Worm (Caenorhabditis elegans) whole organism, young adult: ENCODE results near the gene sra-1.

Source experiments
- B0261.1 ChIP-seq: sonication (generic microtip); optimal IDR thresholded peaks from 2 replicates; lab custom pipeline; 2016; ENCODE audit warnings: mild to moderate bottlenecking, missing genetic modification characterization, moderate library complexity, missing compliant biosample characterization
- B0336.3 ChIP-seq: fragments of 200-800 bp; sonication (Bioruptor generic); IDR thresholded peaks from 2 replicates; pipeline ENCODE4 v1.3.6; 2022; ENCODE audit warnings: missing genetic modification characterization, missing compliant biosample characterization
- F55B11.4 ChIP-seq: sonication (generic microtip); optimal IDR thresholded peaks from 2 replicates; lab custom pipeline; 2016; ENCODE audit warnings: missing compliant biosample characterization, missing genetic modification characterization, borderline replicate concordance; ENCODE audit not compliant: insufficient read depth
- K11D2.4 ChIP-seq: fragments of 200-800 bp; sonication (Bioruptor generic); IDR thresholded peaks from 2 replicates; pipeline ENCODE4 v1.3.6; 2022; ENCODE audit warnings: missing genetic modification reagents, missing genetic modification characterization, missing compliant biosample characterization
- K12H6.12 ChIP-seq: fragments of 200-800 bp; sonication (Bioruptor generic); optimal IDR thresholded peaks from 2 replicates; lab custom pipeline; 2018; ENCODE audit warnings: mild to moderate bottlenecking, missing genetic modification characterization, missing compliant biosample characterization
- T07F8.4 ChIP-seq: sonication (generic microtip); optimal IDR thresholded peaks from 2 replicates; lab custom pipeline; 2016; ENCODE audit warnings: mild to moderate bottlenecking, missing genetic modification characterization, moderate library complexity, missing compliant biosample characterization
- Y53F4B.3 ChIP-seq: fragments of 200-800 bp; sonication (Bioruptor generic); IDR thresholded peaks from 2 replicates; pipeline ENCODE4 v1.3.6; 2022; ENCODE audit warnings: missing genetic modification reagents, missing genetic modification characterization, missing compliant biosample characterization
- Y53G8AR.9 ChIP-seq: fragments of 200-800 bp; sonication (Bioruptor generic); conservative IDR thresholded peaks from 2 replicates; pipeline ENCODE4 v1.3.6; 2022; ENCODE audit warnings: missing genetic modification reagents, missing genetic modification characterization, missing compliant biosample characterization
- Y95B8A.8 ChIP-seq: fragments of 200-800 bp; sonication (Bioruptor generic); IDR thresholded peaks from 2 replicates; pipeline ENCODE4 v1.3.6; 2022; ENCODE audit warnings: missing genetic modification reagents, missing genetic modification characterization, missing compliant biosample characterization
- ZK185.1 ChIP-seq: sonication (generic microtip); optimal IDR thresholded peaks from 2 replicates; lab custom pipeline; 2016; ENCODE audit warnings: mild to moderate bottlenecking, missing genetic modification characterization, missing compliant biosample characterization; ENCODE audit not compliant: poor library complexity, severe bottlenecking
- akir-1 ChIP-seq: fragments of 200-800 bp; sonication (Bioruptor generic); optimal IDR thresholded peaks from 2 replicates; lab custom pipeline; 2018; ENCODE audit warnings: mild to moderate bottlenecking, missing genetic modification characterization, moderate library complexity, missing compliant biosample characterization
- aptf-3 ChIP-seq: fragments of 200-800 bp; sonication (Bioruptor generic); IDR thresholded peaks from 2 replicates; pipeline ENCODE4 v1.3.6; 2022; ENCODE audit warnings: missing genetic modification characterization, missing compliant biosample characterization
- atf-7 ChIP-seq: sonication (generic microtip); optimal IDR thresholded peaks from 2 replicates; lab custom pipeline; 2017; ENCODE audit warnings: mild to moderate bottlenecking, missing genetic modification characterization, missing compliant biosample characterization
- athp-1 ChIP-seq: sonication (generic microtip); optimal IDR thresholded peaks from 2 replicates; lab custom pipeline; 2017; ENCODE audit warnings: mild to moderate bottlenecking, missing genetic modification characterization, missing compliant biosample characterization
- attf-5 ChIP-seq: fragments of 200-800 bp; sonication (Bioruptor generic); optimal IDR thresholded peaks from 2 replicates; lab custom pipeline; 2018; ENCODE audit warnings: mild to moderate bottlenecking, missing genetic modification characterization, missing compliant biosample characterization
- bed-2 ChIP-seq: fragments of 200-800 bp; sonication (Bioruptor generic); IDR thresholded peaks from 2 replicates; pipeline ENCODE4 v1.3.6; 2022; ENCODE audit warnings: missing genetic modification reagents, missing genetic modification characterization, missing compliant biosample characterization
- ceh-79 ChIP-seq: sonication (generic microtip); optimal IDR thresholded peaks from 2 replicates; lab custom pipeline; 2017; ENCODE audit warnings: mild to moderate bottlenecking, missing genetic modification characterization, missing compliant biosample characterization
- chd-7 ChIP-seq: sonication (generic microtip); optimal IDR thresholded peaks from 2 replicates; lab custom pipeline; 2016; ENCODE audit warnings: mild to moderate bottlenecking, missing genetic modification characterization, moderate library complexity, missing compliant biosample characterization
- efl-1 ChIP-seq: fragments of 150-350 bp; optimal IDR thresholded peaks from 2 replicates; lab custom pipeline; 2014; ENCODE audit warnings: missing biosample characterization, missing genetic modification reagents, missing genetic modification characterization
- egl-44 ChIP-seq: fragments of 200-800 bp; sonication (Bioruptor generic); IDR thresholded peaks from 2 replicates; pipeline ENCODE4 v1.3.6; 2022; ENCODE audit warnings: missing genetic modification reagents, missing genetic modification characterization, missing compliant biosample characterization
- egrh-3 ChIP-seq: fragments of 200-800 bp; sonication (Bioruptor generic); IDR thresholded peaks from 2 replicates; pipeline ENCODE4 v1.3.6; 2022; ENCODE audit warnings: missing genetic modification reagents, missing genetic modification characterization, missing compliant biosample characterization
- gei-17 ChIP-seq: fragments of 200-800 bp; sonication (Bioruptor generic); optimal IDR thresholded peaks from 2 replicates; lab custom pipeline; 2018; ENCODE audit warnings: mild to moderate bottlenecking, missing genetic modification characterization, missing compliant biosample characterization
- hrde-1 ChIP-seq: sonication (generic microtip); optimal IDR thresholded peaks from 2 replicates; lab custom pipeline; 2016; ENCODE audit warnings: missing genetic modification characterization, mild to moderate bottlenecking, missing compliant biosample characterization, moderate library complexity, missing genotype, missing genetic modification reagents, borderline replicate concordance
- let-526 ChIP-seq: fragments of 200-800 bp; sonication (Bioruptor generic); IDR thresholded peaks from 2 replicates; pipeline ENCODE4 v1.3.6; 2022; ENCODE audit warnings: missing genetic modification reagents, missing genetic modification characterization, missing compliant biosample characterization
- let-607 ChIP-seq, 2 experiments: fragments of 200-800 bp in 1 of 2; sonication (Bioruptor generic) in 1 of 2; sonication (generic microtip) in 1 of 2; optimal IDR thresholded peaks; 2 replicates each; lab custom pipeline; 2016 to 2018; ENCODE audit warnings: mild to moderate bottlenecking in 2 of 2, missing compliant biosample characterization in 2 of 2, missing genetic modification characterization in 2 of 2, moderate library complexity in 2 of 2, missing genotype in 1 of 2
- lin-35 ChIP-seq, 3 experiments: fragments of 150-350 bp in 2 of 3; sonication (generic microtip) in 1 of 3; optimal IDR thresholded peaks; 2 replicates each; lab custom pipeline; 2014 to 2018; ENCODE audit warnings: missing biosample characterization in 3 of 3, missing genetic modification characterization in 3 of 3, missing genetic modification reagents in 3 of 3
- lin-40 ChIP-seq: sonication (generic microtip); optimal IDR thresholded peaks from 2 replicates; lab custom pipeline; 2016; ENCODE audit warnings: missing genetic modification characterization, mild to moderate bottlenecking, missing compliant biosample characterization, missing genotype, missing genetic modification reagents
- lsl-1 ChIP-seq: fragments of 200-800 bp; sonication (Bioruptor generic); optimal IDR thresholded peaks from 2 replicates; lab custom pipeline; 2018; ENCODE audit warnings: mild to moderate bottlenecking, missing genetic modification characterization, moderate library complexity, missing compliant biosample characterization
- madf-3 ChIP-seq: fragments of 200-800 bp; sonication (Bioruptor generic); IDR thresholded peaks from 2 replicates; pipeline ENCODE4 v1.3.6; 2022; ENCODE audit warnings: missing genetic modification reagents, missing genetic modification characterization, missing compliant biosample characterization
- madf-8 ChIP-seq: fragments of 200-800 bp; sonication (Bioruptor generic); conservative IDR thresholded peaks from 2 replicates; pipeline ENCODE4 v1.3.6; 2022; ENCODE audit warnings: missing genetic modification reagents, missing genetic modification characterization, missing compliant biosample characterization
- mcd-1 ChIP-seq: fragments of 200-800 bp; sonication (Bioruptor generic); IDR thresholded peaks from 2 replicates; pipeline ENCODE4 v1.3.6; 2022; ENCODE audit warnings: missing genetic modification reagents, missing genetic modification characterization, missing compliant biosample characterization
- mel-28 ChIP-seq: sonication (generic microtip); optimal IDR thresholded peaks from 2 replicates; lab custom pipeline; 2016; ENCODE audit warnings: borderline replicate concordance, mild to moderate bottlenecking, missing genetic modification characterization, missing compliant biosample characterization
- mes-4 ChIP-seq: sonication (generic microtip); optimal IDR thresholded peaks from 2 replicates; lab custom pipeline; 2016; ENCODE audit warnings: missing genotype, missing genetic modification characterization, missing compliant biosample characterization
- nhr-120 ChIP-seq: fragments of 200-800 bp; sonication (Bioruptor generic); IDR thresholded peaks from 2 replicates; pipeline ENCODE4 v1.3.6; 2022; ENCODE audit warnings: missing genetic modification characterization, missing compliant biosample characterization
- rec-8 ChIP-seq, 2 experiments: sonication (generic microtip); optimal IDR thresholded peaks; 2 replicates each; lab custom pipeline; 2016; ENCODE audit warnings: mild to moderate bottlenecking in 2 of 2, missing genetic modification characterization in 2 of 2, missing genetic modification reagents in 2 of 2, missing genotype in 2 of 2, missing biosample characterization in 1 of 2, missing compliant biosample characterization in 1 of 2, moderate library complexity in 1 of 2
- repo-1 ChIP-seq: sonication (generic microtip); optimal IDR thresholded peaks from 2 replicates; lab custom pipeline; 2017; ENCODE audit warnings: mild to moderate bottlenecking, missing genetic modification characterization, missing compliant biosample characterization
- sea-2 ChIP-seq: fragments of 200-800 bp; sonication (Bioruptor generic); IDR thresholded peaks from 2 replicates; pipeline ENCODE4 v1.3.6; 2022; ENCODE audit warnings: missing genetic modification characterization, missing compliant biosample characterization
- snpc-1.3 ChIP-seq: sonication (generic microtip); optimal IDR thresholded peaks from 2 replicates; lab custom pipeline; 2017; ENCODE audit warnings: missing genetic modification characterization, mild to moderate bottlenecking, missing compliant biosample characterization, antibody characterized with exemption, moderate library complexity, missing genotype, missing genetic modification reagents; ENCODE audit not compliant: insufficient read depth
- snpc-4 ChIP-seq, 5 experiments: fragments of 150-350 bp in 1 of 5; sonication (generic microtip) in 4 of 5; optimal IDR thresholded peaks; 2 replicates each; lab custom pipeline; 2014 to 2018; ENCODE audit warnings: missing genetic modification characterization in 5 of 5, missing biosample characterization in 3 of 5, antibody characterized with exemption in 2 of 5, mild to moderate bottlenecking in 2 of 5, missing compliant biosample characterization in 2 of 5, missing genotype in 2 of 5, moderate library complexity in 2 of 5, missing genetic modification reagents in 1 of 5
- tbp1 ChIP-seq: fragments of 200-800 bp; sonication (Bioruptor generic); optimal IDR thresholded peaks from 2 replicates; lab custom pipeline; 2018; ENCODE audit warnings: mild to moderate bottlenecking, missing genetic modification characterization, missing compliant biosample characterization
- zfh-2 ChIP-seq: fragments of 200-800 bp; sonication (Bioruptor generic); conservative IDR thresholded peaks from 2 replicates; pipeline ENCODE4 v1.3.6; 2022; ENCODE audit warnings: missing genetic modification reagents, missing genetic modification characterization, missing compliant biosample characterization
- ztf-22 ChIP-seq: fragments of 200-800 bp; sonication (Bioruptor generic); optimal IDR thresholded peaks from 2 replicates; lab custom pipeline; 2018; ENCODE audit warnings: mild to moderate bottlenecking, missing genetic modification characterization, moderate library complexity, missing compliant biosample characterization
- ztf-25 ChIP-seq: fragments of 200-800 bp; sonication (Bioruptor generic); IDR thresholded peaks from 2 replicates; pipeline ENCODE4 v1.3.6; 2022; ENCODE audit warnings: missing genetic modification reagents, missing genetic modification characterization, missing compliant biosample characterization
- ztf-6 ChIP-seq: fragments of 200-800 bp; sonication (Bioruptor generic); IDR thresholded peaks from 2 replicates; pipeline ENCODE4 v1.3.6; 2022; ENCODE audit warnings: missing genetic modification reagents, missing genetic modification characterization, missing compliant biosample characterization

Gene sra-1

DNA sequence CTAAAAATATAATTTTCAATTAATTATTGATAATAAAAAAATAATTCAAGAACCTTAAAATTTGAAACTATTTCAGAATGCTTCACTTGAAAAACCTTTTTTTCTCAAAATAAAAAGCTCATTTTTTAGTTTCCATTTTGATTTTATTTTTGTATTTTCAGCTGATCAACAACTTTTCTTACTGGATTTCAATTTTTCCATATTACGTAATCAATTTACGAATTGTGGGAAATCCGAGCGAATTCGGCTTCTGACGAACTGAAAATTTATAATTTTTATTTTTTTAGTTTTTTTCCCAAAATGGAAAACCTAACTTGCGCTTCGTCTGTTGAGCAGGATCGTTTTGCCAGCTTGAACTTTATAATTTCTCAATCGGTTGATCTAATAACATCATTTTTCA, 16.0 kb upstream of the sra-1 start, which contains the start of gene sra-8:
sra-8 (plus strand) TSS at position 301 of the 400 bp plus-strand sequence.
- TF ChIP-seq egrh-3 (no peak), ceh-79 (tag; lab: Kevin White, UChicago) (no peak), attf-5 (GFP tag; lab: Kevin White, UChicago) (no peak), sea-2 (no peak), bed-2 (GFP tag; lab: Robert Waterston, UW) (no peak), gei-17 (no peak), athp-1 (tag; lab: Kevin White, UChicago) (no peak), zfh-2 (GFP tag; lab: Robert Waterston, UW) (no peak), ZK185.1 (tag; lab: Kevin White, UChicago) (no peak), ztf-6 (GFP tag; lab: Robert Waterston, UW) (no peak), let-607 (tag; optimal IDR thresholded peaks at IDR 0.05; lab: Kevin White, UChicago) (no peak), repo-1 (tag; lab: Kevin White, UChicago) (no peak), madf-8 (GFP tag; lab: Robert Waterston, UW) (no peak), snpc-4 (GFP tag; optimal IDR thresholded peaks at IDR 0.05; lab: Kevin White, UChicago) (no peak), snpc-4 (tag; optimal IDR thresholded peaks at IDR 0.05; lab: Kevin White, UChicago) (no peak)

DNA sequence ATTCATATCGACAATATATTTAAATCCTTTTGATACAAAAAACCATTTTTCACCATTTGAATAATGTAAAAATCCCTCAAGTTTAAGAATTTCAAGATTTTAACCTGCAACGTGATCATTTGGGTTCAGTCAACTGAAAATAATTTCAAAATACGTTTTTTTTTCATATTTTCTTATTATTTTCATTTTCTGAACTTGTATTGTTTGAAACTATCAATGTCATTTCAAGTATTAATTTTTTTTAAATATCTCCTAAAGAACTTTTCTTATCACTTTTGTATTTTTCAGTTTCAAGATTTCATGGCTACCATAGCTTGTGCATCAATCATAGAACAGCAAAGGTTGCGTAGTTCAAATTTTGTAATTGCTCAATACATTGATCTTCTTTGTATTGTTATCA, 10.5 kb upstream of the sra-1 start, which contains the start of gene sra-9:
sra-9 (plus strand) TSS at position 301 of the 400 bp plus-strand sequence.
- TF ChIP-seq hrde-1 (tag; lab: Kevin White, UChicago) (no peak), F55B11.4 (tag; lab: Kevin White, UChicago) (no peak), aptf-3 (no peak), mel-28 (tag; lab: Kevin White, UChicago) (no peak), lin-40 (tag; lab: Kevin White, UChicago) (no peak), ZK185.1 (tag; lab: Kevin White, UChicago) (no peak), tbp1 (GFP tag; lab: Kevin White, UChicago) (no peak), lin-35 (GFP tag; optimal IDR thresholded peaks at IDR 0.05; lab: Kevin White, UChicago) (no peak), efl-1 (no peak), T07F8.4 (tag; lab: Kevin White, UChicago) (no peak), atf-7 (tag; lab: Kevin White, UChicago) (no peak), athp-1 (tag; lab: Kevin White, UChicago) (no peak), K11D2.4 (no peak), nhr-120 (GFP tag; lab: Robert Waterston, UW) (no peak), B0261.1 (tag; lab: Kevin White, UChicago) (no peak), rec-8 (tag; optimal IDR thresholded peaks at IDR 0.05; lab: Kevin White, UChicago) (no peak)

DNA sequence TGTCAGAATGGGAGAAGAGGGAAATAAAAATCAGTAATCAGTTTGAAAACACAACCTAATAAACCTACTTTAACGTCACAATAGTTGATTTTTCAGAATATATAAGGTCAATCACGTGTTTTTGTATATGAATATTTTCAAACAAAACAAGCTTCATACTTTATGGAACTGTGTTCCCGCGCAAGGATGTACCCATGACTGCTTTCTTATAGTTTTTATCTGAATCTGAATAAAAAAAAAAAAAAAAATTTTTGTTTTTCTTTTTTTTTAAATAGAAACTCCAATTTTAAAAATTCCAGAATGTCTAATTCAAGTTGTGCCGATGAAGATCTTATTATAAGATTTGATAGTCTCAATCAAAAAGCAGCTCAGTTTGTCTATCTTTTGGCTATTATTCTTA, 7.0 kb upstream of the sra-1 start, which contains the start of gene sra-2:
sra-2 (plus strand) TSS at position 301 of the 400 bp plus-strand sequence.
- TF ChIP-seq let-607 (tag; optimal IDR thresholded peaks at IDR 0.05; lab: Kevin White, UChicago) = no peak
- no peak for TF ChIP-seq ztf-25 (GFP tag; lab: Robert Waterston, UW)
- TF ChIP-seq B0336.3 (GFP tag; lab: Robert Waterston, UW) = no peak
- TF ChIP-seq Y53F4B.3 = no peak
- no peak for TF ChIP-seq chd-7 (tag; lab: Kevin White, UChicago)
- no peak for TF ChIP-seq Y53G8AR.9 (GFP tag; lab: Robert Waterston, UW)
- no peak for TF ChIP-seq ztf-22 (GFP tag; lab: Kevin White, UChicago)
- no peak for TF ChIP-seq athp-1 (tag; lab: Kevin White, UChicago)
- TF ChIP-seq lsl-1 (GFP tag; lab: Kevin White, UChicago) = no peak
- no peak for TF ChIP-seq madf-3 (GFP tag; lab: Robert Waterston, UW)
- no peak for TF ChIP-seq mcd-1
- TF ChIP-seq Y95B8A.8 (GFP tag; lab: Robert Waterston, UW) = no peak
- TF ChIP-seq mes-4 = no peak
- no peak for TF ChIP-seq akir-1 (GFP tag; lab: Kevin White, UChicago)
- TF ChIP-seq snpc-1.3 = no peak
- TF ChIP-seq egl-44 (GFP tag; lab: Robert Waterston, UW) = no peak
- TF ChIP-seq let-526 (GFP tag; lab: Robert Waterston, UW) = no peak
- no peak for TF ChIP-seq K12H6.12 (tag; lab: Kevin White, UChicago)
